Worm (Caenorhabditis elegans): ENCODE results near the gene hacd-1.
A peak's percentile ranks its signal among the peaks of the same experiment; 100 is the strongest.

The hacd-1 gene

DNA sequence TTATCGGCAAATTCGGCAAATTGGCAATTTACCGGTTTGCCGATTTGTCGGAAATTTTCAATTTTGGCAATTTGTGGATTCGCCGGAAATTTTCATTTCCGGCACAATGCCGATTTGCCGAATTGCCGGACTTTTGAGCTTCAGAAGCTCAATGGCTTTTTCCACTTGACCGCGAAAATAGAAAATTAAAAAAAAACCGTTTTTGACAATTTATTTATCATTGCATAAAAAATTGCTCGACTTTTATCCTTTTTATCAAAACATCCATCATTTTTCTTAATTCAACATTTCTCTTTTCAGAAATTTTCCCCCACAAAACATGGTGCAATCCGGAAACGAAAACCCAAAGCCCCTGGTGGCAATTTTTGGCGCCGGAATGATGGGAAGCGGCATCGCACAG is at the start of gene hacd-1:
Gene hacd-1 (plus strand): TSS at position 301 of the 400 bp plus-strand sequence.
- no peak for TF ChIP-seq nhr-237 (tag; optimal IDR thresholded peaks at IDR 0.05)
- TF ChIP-seq ztf-11 (tag; optimal IDR thresholded peaks at IDR 0.05) = no peak
- TF ChIP-seq lin-11 (tag; optimal IDR thresholded peaks at IDR 0.05) = no peak
- TF ChIP-seq dmd-4 (tag; optimal IDR thresholded peaks at IDR 0.05) = no peak
- TF ChIP-seq ztf-1 (GFP tag; conservative IDR thresholded peaks at IDR 0.05) = no peak
- no peak for TF ChIP-seq R02D3.7 (tag; optimal IDR thresholded peaks at IDR 0.05)
- TF ChIP-seq mdl-1 (tag; optimal IDR thresholded peaks at IDR 0.05) = no peak
- no peak for TF ChIP-seq fos-1 (tag; optimal IDR thresholded peaks at IDR 0.05)
- no peak for TF ChIP-seq gmeb-1 (tag; optimal IDR thresholded peaks at IDR 0.05)
- no peak for TF ChIP-seq peb-1 (tag; optimal IDR thresholded peaks at IDR 0.05)
- TF ChIP-seq ceh-82 (tag; optimal IDR thresholded peaks at IDR 0.05) = no peak
- no peak for TF ChIP-seq ZK546.5 (tag; optimal IDR thresholded peaks at IDR 0.05)

DNA sequence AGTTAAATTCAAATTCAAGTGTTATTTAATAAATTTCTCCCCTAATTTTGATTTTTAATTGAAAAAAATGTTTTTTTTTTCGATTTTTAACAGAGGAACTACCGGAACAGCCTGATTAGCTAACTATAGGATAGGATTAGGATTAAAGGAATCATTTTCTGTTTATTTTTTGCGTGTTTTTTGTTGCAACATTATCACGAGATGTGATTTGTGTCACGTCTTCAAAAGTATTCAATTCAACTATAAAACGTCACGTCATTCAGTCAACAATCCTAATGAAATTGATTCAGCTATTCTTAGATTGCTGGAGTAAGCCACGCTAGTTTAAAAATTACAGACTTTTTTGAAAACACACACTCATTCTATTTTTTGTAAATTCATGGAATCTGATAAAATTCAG is 49.4 kb upstream of the hacd-1 start:
- TF ChIP-seq ztf-1 (GFP tag; conservative IDR thresholded peaks at IDR 0.05) = no peak
- no peak for TF ChIP-seq Y55F3AM.14 (GFP tag; optimal IDR thresholded peaks at IDR 0.05)
- TF ChIP-seq ceh-82 (tag; optimal IDR thresholded peaks at IDR 0.05) = no peak
- no peak for TF ChIP-seq nhr-77 (tag; optimal IDR thresholded peaks at IDR 0.05)
- TF ChIP-seq sma-9 (GFP tag; optimal IDR thresholded peaks at IDR 0.05) = no peak
- TF ChIP-seq sma-9 (tag; optimal IDR thresholded peaks at IDR 0.05) = no peak
- no peak for TF ChIP-seq gmeb-1 (tag; optimal IDR thresholded peaks at IDR 0.05)
- TF ChIP-seq lsy-2 (tag; optimal IDR thresholded peaks at IDR 0.05) = no peak
- no peak for TF ChIP-seq zag-1 (tag; optimal IDR thresholded peaks at IDR 0.05)
- no peak for TF ChIP-seq sma-3 (GFP tag; optimal IDR thresholded peaks at IDR 0.05)
- no peak for TF ChIP-seq mdl-1 (tag; optimal IDR thresholded peaks at IDR 0.05)
- no peak for TF ChIP-seq ztf-4 (tag; optimal IDR thresholded peaks at IDR 0.05)

DNA sequence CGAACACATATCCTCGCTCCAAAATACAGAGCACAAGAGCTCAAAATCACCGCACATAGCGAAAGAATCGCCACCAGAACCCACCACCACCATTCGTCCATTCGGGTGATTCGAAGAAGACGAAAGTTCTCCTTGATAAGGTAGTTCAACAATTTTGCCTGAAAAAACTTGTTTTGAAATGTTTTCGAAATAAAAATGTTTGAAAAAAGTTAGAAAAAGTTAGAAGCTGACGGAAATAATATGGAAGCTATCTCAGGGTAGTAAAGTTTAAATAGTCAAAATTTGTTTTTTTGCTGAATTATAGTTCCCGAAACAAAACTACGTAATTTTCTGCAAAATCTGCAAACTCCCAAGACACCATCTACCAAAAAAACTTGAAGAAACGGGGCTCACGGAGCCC is 48.7 kb upstream of the hacd-1 start, which contains the start of gene snt-5:
Gene snt-5 (minus strand): TSS at position 101 of the 400 bp plus-strand sequence.
- TF ChIP-seq nhr-12 (tag; optimal IDR thresholded peaks at IDR 0.05) = no peak
- no peak for TF ChIP-seq aly-2 (tag; optimal IDR thresholded peaks at IDR 0.05)
- TF ChIP-seq nhr-77 (tag; optimal IDR thresholded peaks at IDR 0.05) = no peak
- TF ChIP-seq nhr-23 (tag; optimal IDR thresholded peaks at IDR 0.05) = no peak

DNA sequence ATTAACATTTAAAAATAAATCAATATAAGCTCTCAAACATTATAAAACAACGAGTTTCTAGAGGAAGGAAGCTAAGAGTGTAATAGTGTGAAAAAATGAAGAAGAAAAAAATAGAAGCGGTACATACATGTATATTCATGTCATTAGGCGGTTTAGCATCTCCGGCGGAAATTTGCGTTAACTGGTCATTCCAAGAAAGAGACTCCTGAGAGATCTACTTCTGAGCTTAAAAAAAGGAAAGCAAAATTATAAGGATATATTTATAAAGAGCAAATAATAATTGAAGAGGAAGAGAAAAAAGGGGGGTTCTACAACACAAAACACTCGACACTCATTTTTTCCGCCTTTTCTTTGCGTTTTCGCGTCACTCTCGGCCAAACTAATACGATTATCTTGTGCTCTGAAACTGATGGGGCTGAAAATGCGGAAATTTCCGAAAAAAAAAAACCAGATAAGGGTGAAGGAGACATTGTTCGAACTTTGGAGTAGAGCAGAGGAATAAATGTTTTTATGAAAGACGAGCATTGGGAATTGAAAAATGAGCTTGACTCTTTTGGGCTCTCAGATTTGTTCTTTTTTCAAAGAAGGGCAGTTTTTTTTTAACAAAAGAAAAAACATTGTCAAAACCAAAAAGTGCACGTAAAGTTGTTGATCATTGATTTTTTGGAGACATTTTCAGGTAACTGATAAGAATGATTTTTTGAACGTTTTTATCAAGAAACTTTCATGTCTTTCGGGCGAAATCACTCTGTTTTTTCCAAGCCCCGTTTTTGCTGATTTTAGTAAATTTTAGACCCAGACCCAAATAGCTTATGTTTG is 45.3 kb upstream of the hacd-1 start:
- TF ChIP-seq ztf-1 (GFP tag; conservative IDR thresholded peaks at IDR 0.05) = no peak
- peak; percentile 42 for TF ChIP-seq fos-1 (tag; optimal IDR thresholded peaks at IDR 0.05)

DNA sequence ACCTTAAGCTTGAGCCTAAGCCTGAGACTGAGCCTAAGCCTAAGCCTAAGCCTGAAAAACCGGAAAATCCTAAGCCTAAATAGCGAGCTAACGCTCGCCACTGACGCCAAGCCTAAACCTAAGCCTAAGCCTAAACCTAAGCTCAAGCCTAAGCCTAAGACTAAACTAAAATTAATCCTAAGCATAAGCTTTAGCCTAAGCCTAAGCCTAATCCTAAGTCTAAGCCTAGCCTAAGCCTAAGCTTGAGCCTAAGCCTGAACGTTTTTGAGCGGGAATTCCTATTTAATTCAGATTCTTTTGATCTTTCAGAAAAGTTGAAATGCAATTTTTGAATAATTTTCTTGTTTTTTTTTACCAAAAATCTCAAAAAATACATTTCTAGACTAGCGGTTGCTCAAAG is 44.0 kb upstream of the hacd-1 start:
- no peak for TF ChIP-seq gmeb-1 (tag; optimal IDR thresholded peaks at IDR 0.05)
- no peak for TF ChIP-seq unc-62 (GFP tag; optimal IDR thresholded peaks at IDR 0.05)
- no peak for TF ChIP-seq fos-1 (tag; optimal IDR thresholded peaks at IDR 0.05)
- TF ChIP-seq nhr-21 (tag; optimal IDR thresholded peaks at IDR 0.05) = no peak
- no peak for TF ChIP-seq sma-9 (GFP tag; optimal IDR thresholded peaks at IDR 0.05)
- no peak for TF ChIP-seq sma-9 (tag; optimal IDR thresholded peaks at IDR 0.05)
- TF ChIP-seq zag-1 (tag; optimal IDR thresholded peaks at IDR 0.05) = no peak
- no peak for TF ChIP-seq nhr-129 (tag; optimal IDR thresholded peaks at IDR 0.05)
- TF ChIP-seq C34F6.9 (tag; optimal IDR thresholded peaks at IDR 0.05) = no peak
- TF ChIP-seq ztf-1 (GFP tag; conservative IDR thresholded peaks at IDR 0.05) = no peak
- no peak for TF ChIP-seq ztf-4 (tag; optimal IDR thresholded peaks at IDR 0.05)
- TF ChIP-seq skn-1 (tag; optimal IDR thresholded peaks at IDR 0.05) = no peak
- TF ChIP-seq nhr-237 (tag; optimal IDR thresholded peaks at IDR 0.05) = no peak
- no peak for TF ChIP-seq sem-4 (tag; optimal IDR thresholded peaks at IDR 0.05)
- no peak for TF ChIP-seq crh-2 (tag; optimal IDR thresholded peaks at IDR 0.05)
- no peak for TF ChIP-seq peb-1 (tag; optimal IDR thresholded peaks at IDR 0.05)
- no peak for TF ChIP-seq blmp-1 (tag; optimal IDR thresholded peaks at IDR 0.05; ENCODE audit: insufficient read depth)
- TF ChIP-seq lsy-2 (tag; optimal IDR thresholded peaks at IDR 0.05) = no peak

DNA sequence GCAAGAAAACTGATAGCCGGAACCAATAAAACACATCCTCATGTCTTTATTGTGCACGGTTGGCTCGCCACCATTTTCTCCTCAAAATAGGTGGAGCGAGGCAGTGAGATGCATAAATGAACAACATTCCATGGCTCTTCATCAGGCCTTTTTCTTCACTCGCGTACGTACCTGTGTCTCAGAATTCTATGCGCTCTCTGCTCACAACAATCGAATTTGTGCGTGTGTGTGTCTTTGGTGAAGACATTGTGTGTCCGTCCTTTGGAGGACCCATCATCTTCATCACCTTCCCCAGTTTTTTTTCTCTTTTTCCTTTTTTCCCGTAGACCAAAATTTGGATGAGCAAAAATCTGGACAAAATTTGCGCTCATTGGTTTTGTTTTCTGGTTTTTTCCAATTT is 37.9 kb upstream of the hacd-1 start:
- no peak for TF ChIP-seq nhr-10 (tag; optimal IDR thresholded peaks at IDR 0.05)
- no peak for TF ChIP-seq lin-39 (tag; optimal IDR thresholded peaks at IDR 0.05)
- no peak for TF ChIP-seq ceh-82 (tag; optimal IDR thresholded peaks at IDR 0.05)
- no peak for TF ChIP-seq lin-13 (GFP tag; optimal IDR thresholded peaks at IDR 0.05)
- TF ChIP-seq sma-3 (GFP tag; optimal IDR thresholded peaks at IDR 0.05) = no peak
- no peak for TF ChIP-seq sem-4 (tag; optimal IDR thresholded peaks at IDR 0.05)
- no peak for TF ChIP-seq ceh-16 (tag; optimal IDR thresholded peaks at IDR 0.05)
- no peak for TF ChIP-seq elt-3 (tag; optimal IDR thresholded peaks at IDR 0.05)
- no peak for TF ChIP-seq fos-1 (tag; optimal IDR thresholded peaks at IDR 0.05)
- no peak for TF ChIP-seq Y55F3AM.14 (GFP tag; optimal IDR thresholded peaks at IDR 0.05)
- no peak for TF ChIP-seq blmp-1 (tag; optimal IDR thresholded peaks at IDR 0.05; ENCODE audit: insufficient read depth)
- no peak for TF ChIP-seq nhr-11 (tag; optimal IDR thresholded peaks at IDR 0.05)
- TF ChIP-seq peb-1 (tag; optimal IDR thresholded peaks at IDR 0.05) = no peak
- TF ChIP-seq F13H6.1 (tag; optimal IDR thresholded peaks at IDR 0.05) = no peak
- TF ChIP-seq ama-1 (optimal IDR thresholded peaks at IDR 0.05) = no peak
- no peak for TF ChIP-seq ztf-4 (tag; optimal IDR thresholded peaks at IDR 0.05)
- no peak for TF ChIP-seq nhr-23 (tag; optimal IDR thresholded peaks at IDR 0.05)
- no peak for TF ChIP-seq lsy-2 (tag; optimal IDR thresholded peaks at IDR 0.05)

Measured in whole organism, L2 larva.